Comparison of ENCODE assay signal across 4 worm cellular contexts in genomic region chrIII:2995288-2995687, ce11.
TF ChIP-seq lines count a peak whose summit lies in the region.

No protein-coding gene starts in this region.

TF ChIP-seq in whole organism, L3 larva, 47 proteins besides CTCF, POLR2A, EP300 and RAD21:
- TF ChIP-seq ceh-28 (tag; optimal IDR thresholded peaks at IDR 0.05; lab: Kevin White, UChicago) (peak; percentile 95), jun-1 (tag; optimal IDR thresholded peaks at IDR 0.05; lab: Kevin White, UChicago) (no peak)

TF ChIP-seq in whole organism, L4 larva, 104 proteins besides CTCF, POLR2A, EP300 and RAD21:
- peak in 1 of 2 experiments; percentile 9 for TF ChIP-seq unc-62 (GFP tag; optimal IDR thresholded peaks at IDR 0.05 in 1 of 2; lab: Kevin White, UChicago)
- TF ChIP-seq unc-62 (tag; optimal IDR thresholded peaks at IDR 0.05; lab: Kevin White, UChicago), result no peak
- no peak for TF ChIP-seq saeg-2 (GFP tag; IDR thresholded peaks at IDR 0.05; lab: Robert Waterston, UW)
- peak; percentile 88 for TF ChIP-seq ceh-28 (tag; optimal IDR thresholded peaks at IDR 0.05; lab: Kevin White, UChicago)

TF ChIP-seq in whole organism, late embryonic, 69 proteins besides CTCF, POLR2A, EP300 and RAD21:
- peak; percentile 62 for TF ChIP-seq ceh-48 (tag; optimal IDR thresholded peaks at IDR 0.05; lab: Kevin White, UChicago)
- TF ChIP-seq pag-3 (tag; optimal IDR thresholded peaks at IDR 0.05; lab: Kevin White, UChicago; ENCODE audit: borderline replicate concordance), result no peak

TF ChIP-seq in whole organism, midembryonic, 9 proteins besides CTCF, POLR2A, EP300 and RAD21:
- TF ChIP-seq klf-2 (GFP tag; conservative IDR thresholded peaks at IDR 0.05; lab: Robert Waterston, UW) (no peak), med-1 (GFP tag; optimal IDR thresholded peaks at IDR 0.05; lab: Kevin White, UChicago; ENCODE audit: insufficient read depth) (no peak), T22C8.4 (GFP tag; IDR thresholded peaks at IDR 0.05; lab: Robert Waterston, UW) (peak; percentile 72)
